Fruit fly (Drosophila melanogaster): ENCODE measurements around the gene Brr2.
A peak's percentile ranks its signal among the peaks of the same experiment; 100 is the strongest.

The Brr2 gene

dm6 chr3L:16014515-16014914, 46.8 kb upstream of the Brr2 start (continued):
- no peak for TF ChIP-seq CG8765 (GFP tag; IDR thresholded peaks at IDR 0.05)
- no peak for TF ChIP-seq Dek (tag; optimal IDR thresholded peaks at IDR 0.05)
- no peak for TF ChIP-seq CG8281 (tag; optimal IDR thresholded peaks at IDR 0.05)
- TF ChIP-seq zen2 (GFP tag; IDR thresholded peaks at IDR 0.05; ENCODE audit: partially characterized antibody): 0 out of 3 replicates have a peak, but pooled peaks have one; percentile 6
- TF ChIP-seq sd (tag; optimal IDR thresholded peaks at IDR 0.05): peak; percentile 65
- TF ChIP-seq Ets97D (GFP tag; optimal IDR thresholded peaks at IDR 0.05): no peak
- TF ChIP-seq CG13894 (tag; optimal IDR thresholded peaks at IDR 0.05): peak; percentile 75
- TF ChIP-seq CG8089 (GFP tag; optimal IDR thresholded peaks at IDR 0.05): no peak
- TF ChIP-seq h (optimal IDR thresholded peaks at IDR 0.05): no peak
- peak; percentile 80 for TF ChIP-seq Awh (GFP tag; IDR thresholded peaks at IDR 0.05)
- TF ChIP-seq CG17612 (GFP tag; IDR thresholded peaks at IDR 0.05): no peak
- TF ChIP-seq cwo (GFP tag; optimal IDR thresholded peaks at IDR 0.05): peak; percentile 27
- no peak for TF ChIP-seq pfk (GFP tag; optimal IDR thresholded peaks at IDR 0.05)
- no peak for TF ChIP-seq Kr (GFP tag; optimal IDR thresholded peaks at IDR 0.05)
- TF ChIP-seq abd-A (tag; optimal IDR thresholded peaks at IDR 0.05): peak; percentile 97
- TF ChIP-seq chinmo (GFP tag; IDR thresholded peaks at IDR 0.05; ENCODE audit: partially characterized antibody): 0 out of 4 replicates have a peak, but pooled peaks have one; percentile 31
- no peak for TF ChIP-seq CG10147 (GFP tag; optimal IDR thresholded peaks at IDR 0.05)
- TF ChIP-seq vvl (GFP tag; IDR thresholded peaks at IDR 0.05): peak; percentile 43; the same call in 1 of the 2 replicates
- TF ChIP-seq sisA (GFP tag; IDR thresholded peaks at IDR 0.05): no peak
- no peak for TF ChIP-seq Blimp-1 (GFP tag; optimal IDR thresholded peaks at IDR 0.05)
- peak; percentile 50 for TF ChIP-seq CG15269 (tag; optimal IDR thresholded peaks at IDR 0.05)
- TF ChIP-seq CG9876 (GFP tag; optimal IDR thresholded peaks at IDR 0.05): no peak
- TF ChIP-seq gro (GFP tag; optimal IDR thresholded peaks at IDR 0.05): peak; percentile 68
- no peak for TF ChIP-seq ab (GFP tag; optimal IDR thresholded peaks at IDR 0.05)
- TF ChIP-seq oc (tag; optimal IDR thresholded peaks at IDR 0.05): peak; percentile 61
- no peak for TF ChIP-seq CG3847 (GFP tag; IDR thresholded peaks at IDR 0.05)

dm6 chr3L:16013198-16013982, 45.7 kb upstream of the Brr2 start:
- peak; percentile 45 for TF ChIP-seq zf30C (GFP tag; optimal IDR thresholded peaks at IDR 0.05)
- TF ChIP-seq tna (GFP tag; IDR thresholded peaks at IDR 0.05; ENCODE audit: partially characterized antibody): no peak
- TF ChIP-seq crc (GFP tag; optimal IDR thresholded peaks at IDR 0.05): no peak
- no peak for TF ChIP-seq CG6854 (GFP tag; optimal IDR thresholded peaks at IDR 0.05)
- peak; percentile 27 for TF ChIP-seq CG9727 (GFP tag; optimal IDR thresholded peaks at IDR 0.05)
- no peak for TF ChIP-seq CG14667 (GFP tag; IDR thresholded peaks at IDR 0.05)
- peak; percentile 28 for TF ChIP-seq Oli (tag; optimal IDR thresholded peaks at IDR 0.05)
- TF ChIP-seq CG14710 (tag; optimal IDR thresholded peaks at IDR 0.05): peak; percentile 48
- no peak for TF ChIP-seq hbn (GFP tag; IDR thresholded peaks at IDR 0.05; ENCODE audit: partially characterized antibody)
- TF ChIP-seq ranshi (GFP tag; IDR thresholded peaks at IDR 0.05): no peak
- TF ChIP-seq H2.0 (GFP tag; IDR thresholded peaks at IDR 0.05): no peak
- no peak for TF ChIP-seq gce (GFP tag; IDR thresholded peaks at IDR 0.05)
- no peak for TF ChIP-seq CG16779 (GFP tag; IDR thresholded peaks at IDR 0.05)
- TF ChIP-seq kay (GFP tag; optimal IDR thresholded peaks at IDR 0.05): no peak
- no peak for TF ChIP-seq CG3838 (GFP tag; optimal IDR thresholded peaks at IDR 0.05)
- TF ChIP-seq CG11695 (GFP tag; IDR thresholded peaks at IDR 0.05): no peak
- no peak for TF ChIP-seq hth (optimal IDR thresholded peaks at IDR 0.05)
- TF ChIP-seq tio (GFP tag; optimal IDR thresholded peaks at IDR 0.05): no peak
- TF ChIP-seq CG14050 (GFP tag; IDR thresholded peaks at IDR 0.05): no peak
- TF ChIP-seq CG15073 (GFP tag; optimal IDR thresholded peaks at IDR 0.05): no peak
- TF ChIP-seq D19B (GFP tag; optimal IDR thresholded peaks at IDR 0.05): no peak
- TF ChIP-seq HLH54F (GFP tag; optimal IDR thresholded peaks at IDR 0.05): no peak
- TF ChIP-seq bcd (GFP tag; optimal IDR thresholded peaks at IDR 0.05): no peak
- no peak for TF ChIP-seq ttk (GFP tag; IDR thresholded peaks at IDR 0.05)
- no peak for TF ChIP-seq CG8281 (tag; optimal IDR thresholded peaks at IDR 0.05)
- no peak for TF ChIP-seq ase (GFP tag; IDR thresholded peaks at IDR 0.05)
- TF ChIP-seq ab (GFP tag; optimal IDR thresholded peaks at IDR 0.05): no peak
